Fruit fly (Drosophila melanogaster) whole organism, pupa: ENCODE results near the gene Scsalpha1.

Experiments used
- CG10348 ChIP-seq: fragments of 200-800 bp; sonication (Bioruptor generic); IDR thresholded peaks from 2 replicates; pipeline ENCODE4 v1.3.6; 2022; ENCODE audit warnings: missing biosample characterization, missing genetic modification characterization
- CG12605 ChIP-seq: fragments of 200-800 bp; sonication (Bioruptor generic); IDR thresholded peaks from 2 replicates; pipeline ENCODE4 v1.3.6; 2022; ENCODE audit warnings: missing biosample characterization, missing genetic modification characterization
- CG13204 ChIP-seq: fragments of 200-800 bp; sonication (Bioruptor generic); optimal IDR thresholded peaks from 2 replicates; lab custom pipeline; 2018; ENCODE audit warnings: missing biosample characterization, mild to moderate bottlenecking, missing genetic modification characterization, moderate library complexity
- CG14655 ChIP-seq: fragments of 200-800 bp; sonication (Bioruptor generic); optimal IDR thresholded peaks from 3 replicates; lab custom pipeline; 2017; ENCODE audit warnings: mild to moderate bottlenecking, missing biosample characterization, missing genetic modification reagents, missing genetic modification characterization
- CG15710 ChIP-seq: fragments of 200-800 bp; sonication (Bioruptor generic); optimal IDR thresholded peaks from 2 replicates; lab custom pipeline; 2018; ENCODE audit warnings: missing biosample characterization, mild to moderate bottlenecking, missing genetic modification characterization, moderate library complexity
- CG17806 ChIP-seq: fragments of 200-800 bp; sonication (Bioruptor generic); optimal IDR thresholded peaks from 2 replicates; lab custom pipeline; 2018; ENCODE audit warnings: missing biosample characterization, mild to moderate bottlenecking, missing genetic modification characterization, moderate library complexity
- CG32121 ChIP-seq: fragments of 200-800 bp; sonication (Bioruptor generic); IDR thresholded peaks from 2 replicates; pipeline ENCODE4 v1.3.6; 2022; ENCODE audit warnings: missing biosample characterization, missing genetic modification characterization
- CG34367 ChIP-seq: fragments of 200-800 bp; sonication (Bioruptor generic); optimal IDR thresholded peaks from 2 replicates; lab custom pipeline; 2018; ENCODE audit warnings: missing biosample characterization, mild to moderate bottlenecking, missing genetic modification characterization
- CG4496 ChIP-seq: fragments of 200-800 bp; sonication (Bioruptor generic); IDR thresholded peaks from 3 replicates; pipeline ENCODE4 v1.3.6; 2022; ENCODE audit warnings: missing biosample characterization, missing genetic modification characterization
- CG8159 ChIP-seq: fragments of 200-800 bp; sonication (Bioruptor generic); optimal IDR thresholded peaks from 3 replicates; lab custom pipeline; 2018; ENCODE audit warnings: missing biosample characterization, mild to moderate bottlenecking, missing genetic modification characterization, moderate library complexity
- CG8301 ChIP-seq: fragments of 200-800 bp; sonication (Bioruptor generic); optimal IDR thresholded peaks from 2 replicates; lab custom pipeline; 2018; ENCODE audit warnings: missing biosample characterization, mild to moderate bottlenecking, missing genetic modification characterization
- CG9948 ChIP-seq: fragments of 200-800 bp; sonication (Bioruptor generic); optimal IDR thresholded peaks from 2 replicates; lab custom pipeline; 2018; ENCODE audit warnings: missing biosample characterization, mild to moderate bottlenecking, missing genetic modification characterization, moderate library complexity
- D1 ChIP-seq: fragments of 200-800 bp; sonication (Bioruptor generic); optimal IDR thresholded peaks from 2 replicates; lab custom pipeline; 2018; ENCODE audit warnings: missing biosample characterization, mild to moderate bottlenecking, missing genetic modification characterization, moderate library complexity
- EcR ChIP-seq: fragments of 200-800 bp; sonication (Bioruptor generic); optimal IDR thresholded peaks from 3 replicates; lab custom pipeline; 2019; ENCODE audit warnings: missing biosample characterization, missing genetic modification characterization, mild to moderate bottlenecking, moderate library complexity, missing genetic modification reagents
- Ets98B ChIP-seq: fragments of 200-800 bp; sonication (Bioruptor generic); IDR thresholded peaks from 2 replicates; pipeline ENCODE4 v1.3.6; 2022; ENCODE audit warnings: missing biosample characterization, missing genetic modification characterization
- Pif1A ChIP-seq: fragments of 200-800 bp; sonication (Bioruptor generic); optimal IDR thresholded peaks from 3 replicates; lab custom pipeline; 2016; ENCODE audit warnings: missing biosample characterization, missing genetic modification characterization
- Pif1B ChIP-seq: fragments of 200-800 bp; sonication (Bioruptor generic); optimal IDR thresholded peaks from 3 replicates; lab custom pipeline; 2016; ENCODE audit warnings: missing biosample characterization, missing genetic modification characterization
- Snoo ChIP-seq: fragments of 200-800 bp; sonication (Bioruptor generic); optimal IDR thresholded peaks from 3 replicates; lab custom pipeline; 2017; ENCODE audit warnings: missing biosample characterization, mild to moderate bottlenecking, missing genetic modification characterization, inconsistent platforms
- fd96Ca ChIP-seq: fragments of 200-800 bp; sonication (Bioruptor generic); IDR thresholded peaks from 3 replicates; pipeline ENCODE4 v1.3.6; 2022; ENCODE audit warnings: missing biosample characterization, missing genetic modification characterization
- gl ChIP-seq: fragments of 200-800 bp; sonication (Bioruptor generic); optimal IDR thresholded peaks from 2 replicates; lab custom pipeline; 2018; ENCODE audit warnings: missing biosample characterization, mild to moderate bottlenecking, missing genetic modification characterization
- rn ChIP-seq: fragments of 200-800 bp; sonication (Bioruptor generic); IDR thresholded peaks from 2 replicates; pipeline ENCODE4 v1.3.6; 2022; ENCODE audit warnings: missing biosample characterization, missing genetic modification characterization

Scsalpha1 gene

dm6 chr3L:3785688-3786087 is 28.3 kb upstream of the Scsalpha1 start:
- no peak for TF ChIP-seq CG34367 (tag; lab: Kevin White, UChicago)
- peak; percentile 30; the same call in 1 of the 2 replicates for TF ChIP-seq Ets98B (GFP tag; lab: Robert Waterston, UW)
- TF ChIP-seq CG14655 (GFP tag; lab: Kevin White, UChicago) = peak; percentile 24
- TF ChIP-seq CG9948 (tag; lab: Kevin White, UChicago) = peak; percentile 7

dm6 chr3L:3786344-3787076 is 27.5 kb upstream of the Scsalpha1 start:
- TF ChIP-seq CG15710 (tag; lab: Kevin White, UChicago) = peak; percentile 11
- no peak for TF ChIP-seq CG9948 (tag; lab: Kevin White, UChicago)
- peak; percentile 21; the same call in 1 of the 2 replicates for TF ChIP-seq CG32121 (GFP tag; lab: Robert Waterston, UW)
- no peak for TF ChIP-seq CG8301 (tag; lab: Kevin White, UChicago)
- TF ChIP-seq CG13204 = no peak
- TF ChIP-seq CG17806 (tag; lab: Kevin White, UChicago) = peak; percentile 14

- TF ChIP-seq gl (tag; lab: Kevin White, UChicago) = no peak
- peak; percentile 24; the same call in 1 of the 2 replicates for TF ChIP-seq Ets98B (GFP tag; lab: Robert Waterston, UW)
- no peak for TF ChIP-seq CG12605 (GFP tag; lab: Robert Waterston, UW)
- TF ChIP-seq, all 21 proteins: peak for 1
Observed at dm6 chr3L:3787077-3787433, 27.0 kb upstream of the Scsalpha1 start.

dm6 chr3L:3787595-3788151 is 26.3 kb upstream of the Scsalpha1 start:
- TF ChIP-seq CG17806 (tag; lab: Kevin White, UChicago) (no peak), CG4496 (no peak; the same call in 2 of the 3 replicates), CG9948 (tag; lab: Kevin White, UChicago) (no peak), EcR (GFP tag; lab: Kevin White, UChicago) (peak; percentile 36), Ets98B (GFP tag; lab: Robert Waterston, UW) (peak; percentile 42; the same call in 1 of the 2 replicates), CG10348 (GFP tag; lab: Robert Waterston, UW) (no peak), Pif1B (GFP tag; lab: Kevin White, UChicago) (peak; percentile 19), D1 (tag; lab: Kevin White, UChicago) (no peak), CG8159 (tag; lab: Kevin White, UChicago) (peak; percentile 38), fd96Ca (GFP tag; lab: Robert Waterston, UW) (no peak), CG8301 (tag; lab: Kevin White, UChicago) (peak; percentile 37), CG15710 (tag; lab: Kevin White, UChicago) (peak; percentile 13), gl (tag; lab: Kevin White, UChicago) (peak; percentile 34), rn (GFP tag; lab: Robert Waterston, UW) (no peak), Pif1A (GFP tag; lab: Kevin White, UChicago) (peak; percentile 6), CG14655 (GFP tag; lab: Kevin White, UChicago) (peak; percentile 31), CG34367 (tag; lab: Kevin White, UChicago) (peak; percentile 22), CG12605 (GFP tag; lab: Robert Waterston, UW) (peak; percentile 54), Snoo (tag; lab: Kevin White, UChicago) (peak; percentile 33), CG32121 (GFP tag; lab: Robert Waterston, UW) (no peak), CG13204 (peak; percentile 42)

dm6 chr3L:3788790-3789421 is 25.1 kb upstream of the Scsalpha1 start:
- peak; percentile 18 for TF ChIP-seq CG14655 (GFP tag; lab: Kevin White, UChicago)
- TF ChIP-seq CG8159 (tag; lab: Kevin White, UChicago) = no peak
- TF ChIP-seq CG13204 = no peak
- TF ChIP-seq Snoo (tag; lab: Kevin White, UChicago) = peak; percentile 35
- peak; percentile 17; the same call in 1 of the 3 replicates for TF ChIP-seq fd96Ca (GFP tag; lab: Robert Waterston, UW)
- TF ChIP-seq D1 (tag; lab: Kevin White, UChicago) = peak; percentile 49
- TF ChIP-seq CG4496 = peak; percentile 52; the same call in 1 of the 3 replicates

dm6 chr3L:3790504-3790903 is 23.5 kb upstream of the Scsalpha1 start, which contains the start of gene CG32266:
Gene CG32266, plus strand, starts transcription at chr3L:3790804.
- TF ChIP-seq CG14655 (GFP tag; lab: Kevin White, UChicago) = no peak
- no peak for TF ChIP-seq CG4496
- no peak for TF ChIP-seq CG10348 (GFP tag; lab: Robert Waterston, UW)
- TF ChIP-seq CG12605 (GFP tag; lab: Robert Waterston, UW) = no peak
- no peak for TF ChIP-seq CG8301 (tag; lab: Kevin White, UChicago)
- no peak for TF ChIP-seq Ets98B (GFP tag; lab: Robert Waterston, UW)
